Worm (Caenorhabditis elegans): ENCODE results near the gene pgp-3.

- TF ChIP-seq dao-5 (tag; optimal IDR thresholded peaks at IDR 0.05) (no peak), him-1 (tag; optimal IDR thresholded peaks at IDR 0.05) (no peak)
Observed at ce11 chrX:11346155-11346554, 5.8 kb upstream of the pgp-3 start, which contains the start of gene oct-2.
